Fruit fly (Drosophila melanogaster) ovary, adult (tissue): ENCODE results near the gene CG4645.

Source experiments
- CG17801 ChIP-seq: fragments of 200-800 bp; optimal IDR thresholded peaks from 2 replicates; lab custom pipeline; 2019; ENCODE audit warnings: missing biosample characterization, mild to moderate bottlenecking, missing genetic modification characterization, moderate library complexity; ENCODE audit not compliant: partially characterized antibody

CG4645 gene

DNA sequence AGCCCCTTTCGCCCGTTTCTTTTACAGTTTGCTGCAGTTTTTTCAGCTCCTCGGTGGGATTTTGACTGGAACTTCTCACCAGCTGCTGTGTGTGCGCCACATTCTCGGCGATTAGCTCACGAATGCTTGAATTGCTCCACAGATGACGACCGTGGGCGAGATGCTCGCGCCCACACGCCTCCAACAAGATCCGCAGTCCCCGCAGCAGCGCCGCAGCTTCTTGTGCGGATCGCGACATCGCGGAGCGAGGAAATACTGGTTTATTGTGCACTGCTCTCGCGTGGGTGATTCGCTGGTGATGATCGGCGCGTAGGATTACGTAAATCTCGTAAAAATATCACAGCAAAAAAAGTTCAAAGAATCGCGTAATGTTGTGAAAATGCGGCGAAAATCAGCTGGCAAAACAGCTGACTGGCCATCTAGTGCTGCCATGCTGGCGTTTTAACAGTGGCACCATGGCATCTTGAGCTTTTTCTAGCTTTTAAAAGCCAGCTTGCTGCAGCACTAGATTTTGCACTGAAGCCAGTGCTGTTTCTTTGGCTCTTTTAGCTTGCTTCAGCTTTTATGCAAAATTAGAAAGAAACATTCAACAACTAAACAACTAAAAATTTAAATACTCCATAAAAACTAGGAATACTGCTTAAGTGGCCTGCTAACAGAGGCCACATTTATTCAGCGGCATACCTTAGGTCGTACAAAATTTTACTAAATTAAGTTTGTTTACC lies 8.9 kb upstream of the CG4645 start, which contains the start of gene Coq8:
Gene Coq8 (minus strand): TSS at position 397 of the 725 bp plus-strand sequence.
- TF ChIP-seq CG17801 (GFP tag; lab: Kevin White, UChicago): no peak

DNA sequence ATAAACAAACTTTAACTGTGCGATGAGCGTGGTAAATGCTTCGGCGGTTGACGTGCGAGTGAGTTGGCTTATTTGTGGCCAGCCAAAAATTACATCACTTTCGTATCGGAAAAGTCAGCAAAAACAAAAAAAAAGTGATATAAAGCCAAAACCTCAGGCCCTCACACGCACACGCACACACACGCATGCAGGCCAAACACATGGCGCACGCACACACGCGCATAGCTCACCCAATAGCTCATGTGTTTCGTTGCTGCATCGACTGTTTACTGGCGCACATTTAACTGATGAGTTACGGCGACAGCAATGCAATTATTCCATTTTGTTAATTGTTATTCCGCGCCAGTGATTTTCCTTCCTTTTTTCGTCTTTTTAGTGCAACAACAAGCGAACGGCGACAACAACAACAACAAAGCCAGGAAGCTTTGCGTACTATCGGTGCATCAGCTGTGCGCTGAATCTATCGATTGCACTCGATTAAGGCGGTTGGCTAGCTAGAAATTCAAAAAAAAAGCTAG lies 6.6 kb upstream of the CG4645 start, which contains the start of gene Flad1:
Gene Flad1 (minus strand): TSS at position 418 of the 518 bp plus-strand sequence.
- TF ChIP-seq CG17801 (GFP tag; lab: Kevin White, UChicago): peak; percentile 64

DNA sequence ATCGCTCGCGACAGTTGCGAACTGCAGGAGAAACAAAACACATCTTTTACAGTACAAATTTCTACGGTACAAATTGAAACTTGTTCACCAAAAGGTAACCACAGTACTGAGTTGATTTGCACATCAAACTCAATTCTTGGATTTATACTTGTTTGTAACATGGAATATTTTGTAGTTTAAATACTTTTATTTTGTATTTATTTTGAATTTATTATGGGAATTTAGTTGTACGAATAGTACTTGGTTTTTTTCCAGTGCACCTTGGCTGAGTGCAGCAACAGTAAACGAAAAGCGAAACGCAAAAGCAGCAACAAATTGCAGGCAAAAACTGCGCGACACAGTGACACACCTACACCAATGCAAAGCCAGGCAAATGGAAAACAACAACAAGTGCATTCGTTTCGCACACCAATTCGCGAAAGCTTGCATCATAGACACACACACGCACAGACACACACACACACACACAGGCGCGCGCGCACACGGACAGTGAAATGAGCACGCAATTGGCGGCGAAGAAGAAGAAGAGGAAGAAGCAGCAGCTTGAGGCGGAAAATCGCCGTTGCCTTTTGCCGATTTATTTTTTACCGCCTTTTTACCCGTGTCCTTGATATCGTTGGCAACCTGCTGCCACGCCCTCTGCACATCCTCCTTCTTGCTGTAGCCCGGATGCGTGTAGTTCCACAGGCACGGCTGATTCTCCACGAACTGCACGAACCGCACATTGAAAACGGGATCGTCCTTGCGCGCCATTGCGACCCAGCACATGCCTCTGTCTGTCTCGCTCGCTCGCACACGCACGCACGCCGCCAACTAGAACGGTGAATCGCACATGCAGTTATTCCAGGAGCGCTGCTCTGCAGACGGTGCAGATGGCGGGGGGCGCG lies 4.5 kb upstream of the CG4645 start:
- TF ChIP-seq CG17801 (GFP tag; lab: Kevin White, UChicago): peak; percentile 69

DNA sequence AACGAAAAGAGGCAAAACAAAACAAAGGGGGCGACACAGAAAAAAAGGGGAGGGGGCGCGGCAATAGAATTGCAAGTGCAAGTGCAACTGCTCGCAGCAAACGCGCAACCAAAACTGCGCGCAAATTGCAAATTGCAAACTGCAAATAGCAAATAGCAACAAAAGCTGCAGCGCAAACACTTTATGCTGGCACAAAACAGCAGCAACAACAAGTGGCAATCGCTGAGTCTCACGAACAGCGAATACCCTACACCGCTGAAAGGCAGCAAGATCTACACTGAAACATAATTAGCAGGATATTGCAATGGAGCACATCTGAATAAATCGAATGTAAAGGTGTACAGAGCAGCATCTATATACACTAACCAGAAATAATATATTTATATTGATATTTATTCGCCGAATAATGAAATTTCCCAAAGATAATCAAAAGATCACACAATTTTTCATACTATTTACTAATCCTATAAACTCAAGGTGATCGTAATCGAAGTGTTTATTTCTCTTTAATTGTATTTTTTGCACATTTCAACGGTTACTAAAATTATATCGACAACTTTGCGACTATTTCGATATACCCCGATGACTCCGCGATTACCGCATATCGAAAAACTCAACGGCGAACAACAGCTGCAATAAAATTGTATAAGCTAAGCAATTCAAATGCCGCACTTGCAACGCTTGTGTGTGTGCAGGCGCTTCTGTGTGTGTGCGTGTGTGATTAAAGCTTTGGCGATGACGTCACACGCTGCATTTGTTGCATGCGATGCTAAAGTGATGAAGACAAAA lies 3.7 kb upstream of the CG4645 start, which contains the start of gene CG4404:
Gene CG4404 (minus strand): TSS at position 118 of the 789 bp plus-strand sequence.
- TF ChIP-seq CG17801 (GFP tag; lab: Kevin White, UChicago): peak; percentile 43

DNA sequence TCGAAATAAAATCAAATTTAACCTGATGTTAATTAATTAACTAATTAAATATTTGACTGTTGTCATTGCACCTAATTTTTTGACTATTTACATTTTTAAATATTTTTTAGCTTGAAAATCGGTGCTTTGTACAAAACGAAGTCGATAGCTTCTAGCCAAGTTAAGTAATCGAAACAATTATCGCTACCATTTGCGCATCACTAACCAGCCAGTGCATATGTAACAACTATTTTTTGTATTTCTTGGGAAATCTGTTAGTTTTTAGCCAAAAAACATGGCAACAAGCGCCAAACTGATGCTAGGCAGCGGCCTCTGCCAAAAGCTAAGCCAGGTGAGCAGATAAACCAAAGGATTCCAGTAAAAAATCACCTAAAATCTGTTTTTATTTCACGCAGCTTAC lies 2.8 kb upstream of the CG4645 start, which contains the start of gene mRpL49:
Gene mRpL49 (plus strand): TSS at position 192 of the 400 bp plus-strand sequence.
- peak; percentile 26 for TF ChIP-seq CG17801 (GFP tag; lab: Kevin White, UChicago)

DNA sequence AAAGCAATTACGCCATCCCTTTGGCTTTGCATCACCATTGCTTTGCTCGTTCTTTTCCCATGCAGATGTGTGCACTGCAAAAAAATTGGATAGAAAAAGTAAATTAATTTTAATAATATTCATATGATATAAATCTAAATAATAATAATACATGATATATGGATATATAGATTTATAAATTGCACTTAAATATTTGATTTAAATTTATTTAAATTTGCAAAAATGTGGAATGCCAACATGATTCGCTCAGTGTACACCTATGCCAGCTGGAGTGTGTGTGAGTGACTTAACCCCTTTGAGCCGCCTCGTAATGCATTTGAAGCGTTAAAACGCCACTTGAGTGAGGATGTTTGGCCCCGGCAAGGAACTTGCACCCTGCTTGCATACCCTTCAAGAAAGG lies 4.0 kb downstream of the CG4645 start:
- TF ChIP-seq CG17801 (GFP tag; lab: Kevin White, UChicago): no peak

DNA sequence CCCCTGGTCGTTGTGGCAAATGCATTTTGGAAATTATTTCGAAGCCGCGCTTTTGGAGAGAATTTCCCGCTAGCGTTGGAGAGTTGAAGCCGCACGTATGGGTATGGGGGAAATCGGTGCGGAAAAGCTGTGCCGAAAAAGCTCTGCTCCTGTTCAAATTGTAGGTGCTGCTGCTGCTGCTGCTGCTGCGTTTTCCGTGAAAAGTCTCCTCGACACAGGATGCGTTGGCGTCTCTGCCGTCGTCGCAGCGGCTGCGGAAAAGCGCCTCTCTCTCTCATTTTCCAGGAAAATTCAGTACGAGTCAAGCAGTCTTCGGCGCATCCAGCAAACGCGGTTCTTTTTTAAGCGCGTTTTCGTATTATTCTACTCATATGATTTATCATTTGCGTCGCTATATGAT lies 7.4 kb downstream of the CG4645 start, which contains the start of gene fne:
Gene fne (plus strand): TSS at position 301 of the 400 bp plus-strand sequence.
- TF ChIP-seq CG17801 (GFP tag; lab: Kevin White, UChicago): no peak

DNA sequence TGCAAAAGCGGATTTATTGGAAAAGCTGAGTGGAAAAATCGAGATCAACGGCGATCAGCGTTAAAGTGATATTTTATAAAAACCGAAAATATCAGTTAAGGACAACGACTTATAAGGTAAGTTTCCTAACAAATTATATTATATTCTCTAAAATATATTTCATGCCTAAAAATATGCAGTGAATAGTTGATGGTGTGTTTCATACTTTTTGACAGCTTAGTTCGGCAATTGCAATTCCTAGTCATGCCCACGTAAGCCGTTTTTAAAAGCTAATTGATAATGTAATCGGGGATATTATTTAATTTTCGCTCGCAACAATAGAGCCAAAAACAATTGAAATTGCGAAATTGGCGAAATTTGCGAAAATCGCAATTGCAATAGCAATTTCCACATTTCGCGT lies 9.8 kb downstream of the CG4645 start:
- TF ChIP-seq CG17801 (GFP tag; lab: Kevin White, UChicago): no peak

DNA sequence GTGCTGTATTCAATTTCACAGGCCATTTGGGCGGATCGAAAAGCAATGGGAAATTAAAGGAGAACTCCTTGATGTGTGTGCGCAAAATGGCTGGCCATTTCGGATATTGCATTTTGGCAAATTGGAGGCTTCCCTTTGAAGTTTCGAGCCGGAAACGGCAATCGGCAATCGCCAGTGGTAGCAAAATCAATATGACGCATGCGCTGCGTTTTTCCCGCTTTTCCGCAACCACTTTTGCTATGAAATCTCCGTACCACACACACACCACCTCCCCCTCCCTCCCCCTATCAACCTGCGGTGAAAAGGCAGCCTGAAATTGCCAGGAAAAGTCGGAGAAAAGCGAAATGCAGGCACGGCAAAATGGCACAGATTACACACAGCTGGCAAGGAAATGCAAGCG lies 12.6 kb downstream of the CG4645 start:
- TF ChIP-seq CG17801 (GFP tag; lab: Kevin White, UChicago): no peak

DNA sequence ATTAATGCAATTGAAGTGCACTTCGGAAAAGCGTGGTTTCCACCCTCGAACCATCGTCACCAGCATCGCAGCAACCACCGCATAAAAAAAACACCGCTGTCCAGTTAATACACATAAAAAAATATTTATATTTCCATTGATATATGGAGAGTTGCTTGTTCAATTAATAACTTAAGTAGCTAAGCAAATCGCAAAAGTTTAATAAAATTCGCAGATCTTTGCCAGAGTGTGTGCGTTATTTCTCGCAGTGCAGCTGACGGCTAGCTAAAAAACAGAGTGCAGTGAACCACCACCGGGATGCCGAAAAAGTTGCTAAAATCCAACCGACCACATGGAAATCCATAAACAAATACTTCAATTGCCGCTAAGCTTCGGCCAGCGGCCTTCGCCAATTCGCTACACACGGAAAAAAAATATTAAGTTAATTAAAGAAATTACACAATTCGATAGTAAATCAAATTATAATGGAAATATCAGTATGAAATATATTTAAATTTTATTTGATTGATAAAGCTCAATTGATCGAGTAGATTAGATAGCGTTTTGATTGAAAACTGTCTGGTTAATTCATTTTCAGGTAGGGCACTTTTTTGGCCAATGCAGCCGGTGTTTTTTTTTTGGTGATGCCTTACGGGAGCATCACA lies 13.6 kb downstream of the CG4645 start:
- no peak for TF ChIP-seq CG17801 (GFP tag; lab: Kevin White, UChicago)

DNA sequence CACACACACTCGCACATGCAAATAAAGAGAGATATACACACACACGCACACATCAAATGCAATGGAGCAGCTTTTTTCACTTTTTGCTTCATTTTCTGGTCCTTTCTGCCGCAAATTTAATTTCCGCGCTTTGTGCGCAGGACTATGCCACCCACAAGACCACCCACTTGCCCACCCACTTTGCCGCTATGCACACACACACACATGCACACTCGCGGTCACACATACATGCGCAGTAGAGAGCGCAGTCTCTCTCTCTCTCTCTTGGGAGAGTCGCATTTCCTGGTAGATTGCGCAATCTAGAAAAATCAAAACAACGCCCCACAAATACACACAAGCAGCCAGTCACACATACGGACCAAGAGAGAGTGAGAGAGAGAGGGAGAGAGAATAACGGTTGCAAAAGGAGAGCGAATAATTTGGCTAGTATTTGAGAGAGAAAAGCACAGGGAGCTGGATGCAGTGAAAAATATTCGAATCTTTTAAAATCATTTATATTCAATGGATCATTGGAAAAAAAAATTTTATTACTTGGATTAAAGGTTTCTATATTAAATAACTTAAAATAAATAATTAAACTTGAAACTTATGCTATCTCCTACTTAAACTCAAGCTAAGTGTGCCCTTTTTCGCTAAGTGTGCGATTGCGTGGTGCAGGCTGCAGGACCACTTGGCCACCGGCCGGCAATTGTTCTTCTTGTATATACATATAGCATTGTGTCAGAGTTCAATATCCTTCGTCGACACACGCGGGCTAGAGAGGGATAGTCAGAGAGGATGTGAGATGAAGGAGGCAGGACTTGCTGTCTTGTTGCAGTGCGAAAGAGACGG lies 15.9 kb downstream of the CG4645 start:
- no peak for TF ChIP-seq CG17801 (GFP tag; lab: Kevin White, UChicago)

DNA sequence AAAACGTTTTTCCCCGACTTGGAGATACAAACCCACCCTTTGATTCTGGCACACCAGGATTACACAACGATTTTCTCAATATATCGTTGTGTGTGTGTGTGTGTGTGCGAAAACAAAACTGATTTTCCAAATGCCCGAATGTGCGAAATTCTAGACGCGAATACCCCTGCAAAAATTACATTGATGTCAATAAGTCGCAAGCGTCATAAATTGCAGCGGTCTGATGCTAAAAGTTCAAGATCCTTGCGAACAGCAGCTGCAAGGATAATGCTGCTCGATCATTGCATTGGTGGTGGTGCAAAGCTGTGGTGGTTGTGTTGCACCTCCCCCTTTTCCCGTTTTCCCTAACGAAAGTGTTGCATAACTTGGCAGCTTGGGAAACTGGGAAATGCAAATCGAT lies 17.9 kb downstream of the CG4645 start:
- no peak for TF ChIP-seq CG17801 (GFP tag; lab: Kevin White, UChicago)

DNA sequence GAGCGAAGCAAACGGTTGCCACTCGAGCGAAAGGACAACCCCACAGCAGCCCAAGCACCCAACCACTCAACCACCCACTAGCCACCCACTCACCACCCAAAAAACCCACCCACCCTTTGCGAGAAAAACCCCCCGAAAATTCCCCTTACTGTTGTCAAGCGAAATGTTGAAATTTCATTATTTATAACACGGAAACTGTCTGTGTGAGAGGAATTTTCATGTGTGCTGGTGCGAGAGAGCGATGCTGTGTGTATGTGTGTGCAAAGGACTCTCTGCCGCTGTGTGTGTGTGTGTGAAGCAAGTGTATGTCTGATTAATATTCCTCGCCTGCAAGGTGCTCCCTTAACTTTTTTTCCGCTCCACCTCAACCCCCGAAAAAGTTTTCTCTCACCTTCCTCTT lies 20.1 kb downstream of the CG4645 start:
- TF ChIP-seq CG17801 (GFP tag; lab: Kevin White, UChicago): no peak
